Worm (Caenorhabditis elegans) whole organism, L4/young adult: Measurements from ENCODE around the gene srh-266.

Experiments
- dao-5 ChIP-seq: sonication (generic microtip); optimal IDR thresholded peaks from 2 replicates; lab custom pipeline; 2016; ENCODE audit warnings: missing genotype, missing genetic modification characterization, moderate library complexity, missing compliant biosample characterization
- him-1 ChIP-seq: sonication (generic microtip); optimal IDR thresholded peaks from 2 replicates; lab custom pipeline; 2016; ENCODE audit warnings: missing genotype, missing genetic modification reagents, missing genetic modification characterization, missing compliant biosample characterization

ce11 chrV:635630-636029 lies 29.0 kb upstream of the srh-266 start:
- TF ChIP-seq dao-5 (tag; lab: Kevin White, UChicago), result no peak
- TF ChIP-seq him-1, result no peak
